Fruit fly (Drosophila melanogaster): ENCODE measurements around the gene CG14840.

dm6 chr3R:14285059-14285953 is 24.3 kb upstream of the CG14840 start:
- no peak for TF ChIP-seq CG8478 (optimal IDR thresholded peaks at IDR 0.05)
- TF ChIP-seq CTCF (optimal IDR thresholded peaks at IDR 0.05) = no peak

Measured in S2 (cell line).